Worm (Caenorhabditis elegans): ENCODE results near the gene sfxn-5.

sfxn-5 gene

ce11 chrII:8071801-8072544 is 32.9 kb downstream of the sfxn-5 start:
- TF ChIP-seq nhr-237 (tag; optimal IDR thresholded peaks at IDR 0.05) (no peak), nhr-2 (tag; optimal IDR thresholded peaks at IDR 0.05) (no peak), zip-8 (tag; optimal IDR thresholded peaks at IDR 0.05) (no peak), hlh-1 (tag; optimal IDR thresholded peaks at IDR 0.05) (peak; percentile 50), unc-120 (tag; optimal IDR thresholded peaks at IDR 0.05; ENCODE audit: poor library complexity, severe bottlenecking) (peak; percentile 60), mep-1 (tag; optimal IDR thresholded peaks at IDR 0.05) (no peak), ham-2 (GFP tag; optimal IDR thresholded peaks at IDR 0.05) (no peak), ceh-83 (GFP tag; optimal IDR thresholded peaks at IDR 0.05) (no peak), elt-1 (tag; optimal IDR thresholded peaks at IDR 0.05; ENCODE audit: borderline replicate concordance, insufficient read depth) (no peak), lsy-2 (tag; optimal IDR thresholded peaks at IDR 0.05) (no peak), snpc-4 (tag; optimal IDR thresholded peaks at IDR 0.05) (no peak), elt-3 (tag; optimal IDR thresholded peaks at IDR 0.05) (no peak), sem-2 (GFP tag; optimal IDR thresholded peaks at IDR 0.05) (no peak), unc-39 (tag; optimal IDR thresholded peaks at IDR 0.05) (no peak), tbx-8 (GFP tag; optimal IDR thresholded peaks at IDR 0.05) (no peak), ces-1 (GFP tag; optimal IDR thresholded peaks at IDR 0.05) (peak; percentile 31), nhr-12 (tag; optimal IDR thresholded peaks at IDR 0.05) (no peak), nhr-28 (tag; optimal IDR thresholded peaks at IDR 0.05) (no peak), flh-1 (GFP tag; optimal IDR thresholded peaks at IDR 0.05) (no peak), bed-3 (GFP tag; optimal IDR thresholded peaks at IDR 0.05) (no peak), mls-2 (tag; optimal IDR thresholded peaks at IDR 0.05) (no peak), lin-32 (GFP tag; optimal IDR thresholded peaks at IDR 0.05) (no peak), drap-1 (GFP tag; optimal IDR thresholded peaks at IDR 0.05) (no peak), blmp-1 (tag; optimal IDR thresholded peaks at IDR 0.05) (no peak), ztf-11 (tag; optimal IDR thresholded peaks at IDR 0.05) (no peak), unc-62 (GFP tag; optimal IDR thresholded peaks at IDR 0.05) (peak; percentile 84), cnd-1 (tag; optimal IDR thresholded peaks at IDR 0.05) (no peak), mab-5 (tag; optimal IDR thresholded peaks at IDR 0.05) (no peak)

- TF ChIP-seq ceh-43 (GFP tag; optimal IDR thresholded peaks at IDR 0.05) = no peak
- no peak for TF ChIP-seq sptf-1 (tag; optimal IDR thresholded peaks at IDR 0.05)
- no peak for TF ChIP-seq ztf-11 (tag; optimal IDR thresholded peaks at IDR 0.05)
- TF ChIP-seq unc-120 (tag; optimal IDR thresholded peaks at IDR 0.05; ENCODE audit: poor library complexity, severe bottlenecking) = no peak
- no peak for TF ChIP-seq mep-1 (tag; optimal IDR thresholded peaks at IDR 0.05)
- no peak for TF ChIP-seq elt-3 (tag; optimal IDR thresholded peaks at IDR 0.05)
- no peak for TF ChIP-seq flh-1 (GFP tag; optimal IDR thresholded peaks at IDR 0.05)
- TF ChIP-seq zip-8 (tag; optimal IDR thresholded peaks at IDR 0.05) = no peak
- TF ChIP-seq bed-3 (GFP tag; optimal IDR thresholded peaks at IDR 0.05) = no peak
- no peak for TF ChIP-seq drap-1 (GFP tag; optimal IDR thresholded peaks at IDR 0.05)
- TF ChIP-seq pha-4 (tag; optimal IDR thresholded peaks at IDR 0.05) = no peak
- TF ChIP-seq lin-13 (tag; optimal IDR thresholded peaks at IDR 0.05) = no peak
These were observed 33.7 kb downstream of the sfxn-5 start for ce11 chrII:8071012-8071625.

ce11 chrII:8065985-8066384 is 38.9 kb downstream of the sfxn-5 start, which contains the start of gene pdha-1:
Gene pdha-1, plus strand, starts transcription at chrII:8066285.
- TF ChIP-seq unc-120 (tag; optimal IDR thresholded peaks at IDR 0.05; ENCODE audit: poor library complexity, severe bottlenecking) (no peak), ham-2 (GFP tag; optimal IDR thresholded peaks at IDR 0.05) (no peak), bed-3 (GFP tag; optimal IDR thresholded peaks at IDR 0.05) (no peak), tbx-8 (GFP tag; optimal IDR thresholded peaks at IDR 0.05) (no peak), mls-2 (tag; optimal IDR thresholded peaks at IDR 0.05) (no peak), hlh-1 (tag; optimal IDR thresholded peaks at IDR 0.05) (no peak)

- TF ChIP-seq snpc-4 (tag; optimal IDR thresholded peaks at IDR 0.05) = no peak
- no peak for TF ChIP-seq zip-8 (tag; optimal IDR thresholded peaks at IDR 0.05)
- no peak for TF ChIP-seq ceh-83 (GFP tag; optimal IDR thresholded peaks at IDR 0.05)
- TF ChIP-seq cnd-1 (tag; optimal IDR thresholded peaks at IDR 0.05) = peak; percentile 25
- peak; percentile 48 for TF ChIP-seq nhr-237 (tag; optimal IDR thresholded peaks at IDR 0.05)
- no peak for TF ChIP-seq lin-32 (GFP tag; optimal IDR thresholded peaks at IDR 0.05)
- peak; percentile 73 for TF ChIP-seq pha-4 (tag; optimal IDR thresholded peaks at IDR 0.05)
- TF ChIP-seq ces-1 (GFP tag; optimal IDR thresholded peaks at IDR 0.05) = peak; percentile 59
- TF ChIP-seq hlh-1 (tag; optimal IDR thresholded peaks at IDR 0.05) = peak; percentile 41
- TF ChIP-seq sem-2 (GFP tag; optimal IDR thresholded peaks at IDR 0.05) = no peak
- TF ChIP-seq lin-13 (tag; optimal IDR thresholded peaks at IDR 0.05) = peak; percentile 76
- TF ChIP-seq ceh-39 (tag; optimal IDR thresholded peaks at IDR 0.05) = peak; percentile 43
- TF ChIP-seq mep-1 (tag; optimal IDR thresholded peaks at IDR 0.05) = peak; percentile 76
- no peak for TF ChIP-seq unc-62 (GFP tag; optimal IDR thresholded peaks at IDR 0.05)
- TF ChIP-seq drap-1 (GFP tag; optimal IDR thresholded peaks at IDR 0.05) = peak; percentile 41
- peak; percentile 63 for TF ChIP-seq lsy-2 (tag; optimal IDR thresholded peaks at IDR 0.05)
These were observed 42.5 kb downstream of the sfxn-5 start, which contains the start of gene ufd-2 for ce11 chrII:8062334-8062791. Gene ufd-2, plus strand, starts transcription at chrII:8062741.

Data from whole organism, mixed stage, embryonic.